Fruit fly (Drosophila melanogaster): ENCODE measurements around the gene CG14989.

Gene CG14989

DNA sequence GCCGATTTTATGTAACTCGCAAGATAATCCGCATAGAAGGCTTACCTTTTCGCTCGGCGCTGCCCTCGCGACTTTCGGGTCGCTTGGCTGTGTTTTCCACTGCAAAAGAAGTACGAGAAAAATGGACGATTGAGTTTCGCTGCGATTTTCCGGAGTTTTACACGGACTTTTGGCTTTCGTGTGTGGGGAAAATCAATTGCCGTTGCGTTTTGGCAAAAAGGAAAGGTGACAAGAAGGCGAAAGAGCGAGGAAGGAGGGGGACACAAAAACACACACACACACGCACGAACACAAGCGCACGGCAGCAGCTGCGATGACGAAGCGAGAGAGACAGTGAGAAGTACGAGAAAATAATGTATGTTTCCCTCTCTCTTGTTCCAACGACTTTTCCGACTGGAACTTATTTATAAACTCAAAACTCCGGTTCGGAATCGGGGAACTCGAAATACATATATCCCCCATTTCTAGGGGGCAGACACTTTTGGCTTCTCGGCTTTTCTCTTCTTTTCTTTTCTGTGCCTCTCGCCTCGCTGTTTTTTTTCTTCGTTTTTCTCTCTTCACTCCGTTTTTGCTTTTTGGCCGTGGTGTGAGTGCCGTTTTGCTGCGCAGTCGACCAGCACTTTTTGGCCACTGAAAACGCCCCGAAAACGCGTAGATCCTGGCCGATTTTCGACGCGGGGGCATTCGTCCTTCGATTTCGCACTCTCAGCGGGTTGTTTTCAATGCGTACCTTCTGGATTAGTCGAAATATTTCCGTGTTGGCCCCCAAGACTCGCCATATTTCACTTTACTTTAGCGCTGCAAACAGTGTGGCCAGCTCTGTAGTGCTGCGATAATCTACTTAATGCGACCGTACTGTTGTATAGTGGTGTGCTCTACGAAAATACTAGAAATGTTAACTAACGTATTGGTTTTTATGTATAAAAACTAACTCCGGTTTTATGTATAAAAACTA lies 46.6 kb downstream of the CG14989 start, which contains the start of gene ens (continued):
- TF ChIP-seq PHDP (tag; optimal IDR thresholded peaks at IDR 0.05) = peak; percentile 28
- peak; percentile 15 for TF ChIP-seq ewg (GFP tag; optimal IDR thresholded peaks at IDR 0.05)
- peak; percentile 36 for TF ChIP-seq sug (tag; optimal IDR thresholded peaks at IDR 0.05)
- no peak for TF ChIP-seq CG10147 (GFP tag; optimal IDR thresholded peaks at IDR 0.05)
- TF ChIP-seq HmgZ (tag; optimal IDR thresholded peaks at IDR 0.05) = peak; percentile 6
- TF ChIP-seq grau (tag; optimal IDR thresholded peaks at IDR 0.05) = peak; percentile 5
- TF ChIP-seq CG34224 (GFP tag; IDR thresholded peaks at IDR 0.05; ENCODE audit: partially characterized antibody) = 0 out of 3 replicates have a peak, but pooled peaks have one; percentile 29
- peak; percentile 46 for TF ChIP-seq CG3163 (GFP tag; optimal IDR thresholded peaks at IDR 0.05)
- no peak for TF ChIP-seq CG3065 (GFP tag; optimal IDR thresholded peaks at IDR 0.05)
- peak; percentile 20 for TF ChIP-seq CG17385 (GFP tag; optimal IDR thresholded peaks at IDR 0.05)
- peak; percentile 54 for TF ChIP-seq onecut (GFP tag; IDR thresholded peaks at IDR 0.05)
- TF ChIP-seq CG10431 (GFP tag; optimal IDR thresholded peaks at IDR 0.05) = peak; percentile 45
- TF ChIP-seq aop (GFP tag; IDR thresholded peaks at IDR 0.05) = 0 out of 2 replicates have a peak, but pooled peaks have one; percentile 9
- TF ChIP-seq CG6654 (GFP tag; optimal IDR thresholded peaks at IDR 0.05) = no peak
- peak; percentile 42; the same call in 1 of the 2 replicates for TF ChIP-seq E2f2 (GFP tag; IDR thresholded peaks at IDR 0.05)
- peak; percentile 79 for TF ChIP-seq sqz (GFP tag; optimal IDR thresholded peaks at IDR 0.05)
- no peak for TF ChIP-seq CG11504 (tag; optimal IDR thresholded peaks at IDR 0.05)
- no peak for TF ChIP-seq klu (GFP tag; IDR thresholded peaks at IDR 0.05)
- TF ChIP-seq Bgb (GFP tag; IDR thresholded peaks at IDR 0.05; ENCODE audit: partially characterized antibody) = peak; percentile 51
- no peak for TF ChIP-seq en (GFP tag; optimal IDR thresholded peaks at IDR 0.05)
- no peak for TF ChIP-seq jigr1 (GFP tag; IDR thresholded peaks at IDR 0.05)
- peak; percentile 26 for TF ChIP-seq CG14710 (tag; optimal IDR thresholded peaks at IDR 0.05)
- peak; percentile 24 for TF ChIP-seq salm (tag; optimal IDR thresholded peaks at IDR 0.05)
- peak; percentile 9 for TF ChIP-seq ac (GFP tag; optimal IDR thresholded peaks at IDR 0.05)
- 0 out of 2 replicates have a peak, but pooled peaks have one; percentile 13 for TF ChIP-seq unc-4 (GFP tag; IDR thresholded peaks at IDR 0.05; ENCODE audit: partially characterized antibody)
- peak; percentile 34 for TF ChIP-seq dm (GFP tag; optimal IDR thresholded peaks at IDR 0.05)
- peak; percentile 2 for TF ChIP-seq CG10267 (tag; optimal IDR thresholded peaks at IDR 0.05)
- peak in 1 of 2 experiments; percentile 52 for TF ChIP-seq insv (GFP tag; optimal IDR thresholded peaks at IDR 0.05)
- peak; percentile 7 for TF ChIP-seq CG33213 (GFP tag; optimal IDR thresholded peaks at IDR 0.05)
- peak; percentile 91 for TF ChIP-seq CG9797 (GFP tag; optimal IDR thresholded peaks at IDR 0.05)
- peak; percentile 21; the same call in 1 of the 2 replicates for TF ChIP-seq Adf1 (GFP tag; IDR thresholded peaks at IDR 0.05)
- no peak for TF ChIP-seq Bteb2 (GFP tag; optimal IDR thresholded peaks at IDR 0.05)

DNA sequence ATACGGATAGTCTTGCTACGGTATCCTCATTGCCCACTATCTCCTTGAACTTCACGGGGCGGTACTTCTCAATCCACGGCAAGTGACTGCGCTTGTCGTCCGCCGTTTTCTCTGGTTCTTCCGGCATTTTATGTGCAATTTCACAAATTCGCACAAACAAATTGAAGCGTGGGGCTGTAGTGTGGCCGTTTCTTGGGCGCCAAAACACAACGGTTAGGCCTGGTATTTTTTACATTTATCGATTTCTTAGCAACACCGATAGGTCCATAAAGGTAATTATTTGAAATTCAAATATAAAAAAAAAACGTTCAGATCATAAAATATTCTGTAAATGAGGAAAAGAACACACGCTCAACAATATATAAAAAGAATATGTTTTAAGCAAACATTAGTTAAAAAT lies 48.5 kb downstream of the CG14989 start, which contains the start of gene RfC4:
Gene RfC4, minus strand, starts transcription at position 182 of the 400 bp plus-strand sequence.
- peak; percentile 89 for TF ChIP-seq E2f2 (GFP tag; IDR thresholded peaks at IDR 0.05)
- TF ChIP-seq E2f1 (GFP tag; IDR thresholded peaks at IDR 0.05) = no peak
- no peak for TF ChIP-seq shn (GFP tag; optimal IDR thresholded peaks at IDR 0.05)
- no peak for TF ChIP-seq CG33213 (GFP tag; optimal IDR thresholded peaks at IDR 0.05)
- TF ChIP-seq CG6791 (GFP tag; IDR thresholded peaks at IDR 0.05; ENCODE audit: partially characterized antibody) = 0 out of 3 replicates have a peak, but pooled peaks have one; percentile 2
- peak; percentile 21 for TF ChIP-seq CG15514 (GFP tag; optimal IDR thresholded peaks at IDR 0.05)
- no peak for TF ChIP-seq CG2712 (tag; optimal IDR thresholded peaks at IDR 0.05)
- peak; percentile 53 for TF ChIP-seq Med (GFP tag)
- TF ChIP-seq BEAF-32 (GFP tag; optimal IDR thresholded peaks at IDR 0.05) = peak; percentile 50
- no peak for TF ChIP-seq CG7357 (GFP tag; IDR thresholded peaks at IDR 0.05)
- peak; percentile 28 for TF ChIP-seq trem (tag; optimal IDR thresholded peaks at IDR 0.05)
- 0 out of 3 replicates have a peak, but pooled peaks have one; percentile 18 for TF ChIP-seq CG17361 (GFP tag; IDR thresholded peaks at IDR 0.05)
- TF ChIP-seq Ssrp (tag; optimal IDR thresholded peaks at IDR 0.05) = no peak
- no peak for TF ChIP-seq CG31388 (GFP tag; optimal IDR thresholded peaks at IDR 0.05)
- no peak for TF ChIP-seq Atf6 (GFP tag; IDR thresholded peaks at IDR 0.05)
- peak; percentile 44; the same call in 1 of the 2 replicates for TF ChIP-seq Scr (GFP tag; IDR thresholded peaks at IDR 0.05; ENCODE audit: partially characterized antibody)
- TF ChIP-seq CG13287 (GFP tag; IDR thresholded peaks at IDR 0.05; ENCODE audit: partially characterized antibody) = peak; percentile 36; the same call in 1 of the 2 replicates
- TF ChIP-seq gro (GFP tag; optimal IDR thresholded peaks at IDR 0.05) = no peak

Data from whole organism, embryonic.